Fruit fly (Drosophila melanogaster) whole organism: Measurements from ENCODE around the gene Fancm.

ENCODE experiments used
- pan ChIP-seq: fragments of >200 bp; optimal IDR thresholded peaks from 2 replicates; lab custom pipeline; 2017
- psq ChIP-seq: fragments of >200 bp; optimal IDR thresholded peaks from 2 replicates; lab custom pipeline; 2017
- usp ChIP-seq: fragments of >200 bp; optimal IDR thresholded peaks from 2 replicates; lab custom pipeline; 2017; ENCODE audit warnings: missing biosample characterization, missing genetic modification characterization, mixed read lengths

DNA sequence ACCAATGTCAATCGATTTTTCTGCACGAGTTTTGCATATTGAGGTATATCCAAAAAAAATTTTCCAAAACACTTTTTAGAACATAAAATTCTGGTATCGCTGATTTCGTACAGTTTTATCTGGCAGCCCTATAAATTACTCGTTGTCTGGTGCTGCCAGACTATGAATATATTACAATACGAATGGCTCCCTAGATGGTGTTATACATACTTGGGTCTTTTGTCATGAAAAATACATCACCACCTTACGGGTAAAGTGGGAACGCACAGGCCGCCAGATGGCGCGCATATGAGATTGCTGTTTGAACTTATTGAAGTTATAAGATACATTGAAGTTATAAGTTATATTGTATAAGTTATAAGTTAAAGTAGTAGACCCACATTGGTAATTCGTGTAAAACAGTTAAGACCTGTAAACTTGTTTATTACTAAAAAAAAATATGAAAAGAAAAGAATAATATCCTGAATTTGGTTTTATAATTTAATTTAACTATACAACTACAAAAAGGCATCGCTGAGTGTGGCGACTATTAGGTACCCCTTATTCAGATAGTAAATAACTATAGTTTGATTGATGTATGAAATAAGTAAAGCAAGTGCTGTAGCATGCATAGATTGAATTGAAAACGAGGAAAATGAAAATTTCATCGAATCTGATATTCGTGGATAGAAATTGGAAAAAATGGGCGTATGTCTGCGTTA, 5.7 kb downstream of the Fancm start:
- TF ChIP-seq psq (lab: Kevin White, UChicago) = no peak
- TF ChIP-seq pan (lab: Kevin White, UChicago) = no peak
- no peak for TF ChIP-seq usp
